Worm (Caenorhabditis elegans) whole organism, L2 larva: ENCODE data around the gene F09A5.2.

Source experiments
- nhr-11 ChIP-seq: fragments of 150-350 bp; optimal IDR thresholded peaks from 2 replicates; lab custom pipeline; 2014; ENCODE audit warnings: missing biosample characterization, missing genetic modification characterization
- zag-1 ChIP-seq: fragments of 150-350 bp; optimal IDR thresholded peaks from 2 replicates; lab custom pipeline; 2014; ENCODE audit warnings: missing biosample characterization, missing genetic modification characterization

DNA sequence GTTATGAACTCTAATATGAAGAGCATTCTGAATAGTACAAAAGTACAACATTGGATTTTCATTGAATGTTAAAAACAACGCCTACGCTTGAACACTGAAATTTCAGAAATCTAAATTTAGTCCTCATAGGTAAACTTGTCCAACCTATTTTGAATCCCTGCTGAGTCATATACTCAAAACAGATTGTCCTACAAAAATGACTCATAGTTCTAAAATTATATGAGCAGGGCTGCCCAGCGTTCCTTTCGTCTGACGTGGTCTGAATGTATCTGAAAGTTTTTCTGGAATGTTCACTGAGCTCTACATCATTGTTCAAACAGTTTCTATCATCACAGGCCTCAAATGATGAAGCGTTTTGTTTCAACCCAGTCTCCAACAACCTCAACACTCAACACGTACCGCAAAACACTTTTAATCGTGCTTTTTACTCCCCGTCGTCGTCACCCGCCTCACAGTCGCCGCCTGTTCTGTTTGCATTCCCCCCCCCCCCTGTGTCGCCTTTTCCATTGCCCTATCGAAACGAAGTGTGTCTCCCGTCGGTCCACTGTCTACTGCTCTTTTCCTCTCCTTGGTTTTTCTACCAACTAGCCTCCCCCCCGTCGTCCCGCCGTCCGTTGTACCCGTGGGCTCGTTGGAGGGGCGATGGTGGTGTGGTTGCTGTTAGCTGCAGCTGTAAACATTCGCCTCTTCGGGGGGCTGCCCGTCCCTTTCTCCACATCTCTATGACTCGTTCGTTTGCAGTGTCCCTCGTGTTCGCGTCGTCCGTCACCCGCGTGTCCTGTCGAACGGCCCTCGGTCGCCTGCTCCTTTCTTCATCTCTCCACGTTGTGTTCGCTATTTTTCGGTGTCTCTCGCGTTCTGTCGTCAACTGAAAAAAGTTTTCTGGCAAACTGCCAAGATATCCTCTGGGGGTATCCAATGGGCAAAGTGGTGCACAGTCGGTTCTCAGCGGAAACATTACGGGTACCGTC, 9.1 kb downstream of the F09A5.2 start:
- TF ChIP-seq zag-1 (tag; lab: Kevin White, UChicago) (no peak), nhr-11 (tag; lab: Kevin White, UChicago) (no peak)
